Fruit fly (Drosophila melanogaster): ENCODE measurements around the gene CG46448.

The CG46448 gene

DNA sequence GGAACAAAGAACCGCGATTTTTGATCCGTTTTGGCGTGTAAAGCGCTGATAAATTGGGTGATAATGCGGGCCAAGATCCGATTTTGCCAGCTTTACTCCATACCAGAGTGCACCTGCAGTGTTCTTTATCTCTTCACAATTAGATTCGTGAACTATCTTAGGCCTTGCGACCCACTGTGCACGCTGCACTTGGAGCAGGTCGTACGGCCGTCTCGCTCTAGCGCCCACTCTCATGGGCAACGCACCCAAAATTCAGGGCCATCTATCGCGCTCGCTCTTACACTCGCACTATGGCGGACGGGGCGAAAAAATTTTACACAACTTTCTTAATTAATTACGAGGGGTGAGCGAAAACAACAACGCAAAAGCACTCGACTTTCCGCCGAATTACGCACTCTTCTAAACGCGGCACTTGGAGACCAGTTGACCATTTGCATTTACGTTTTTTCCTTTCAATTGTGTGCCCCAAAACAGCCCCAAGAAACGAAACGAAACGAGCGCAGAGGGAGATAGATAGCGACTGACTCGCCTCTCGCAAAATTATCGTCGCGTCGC lies 27.2 kb upstream of the CG46448 start (continued):
- TF ChIP-seq CG4282 (GFP tag; optimal IDR thresholded peaks at IDR 0.05): peak; percentile 88
- no peak for TF ChIP-seq Dip3 (GFP tag; optimal IDR thresholded peaks at IDR 0.05)
- no peak for TF ChIP-seq ems (GFP tag; optimal IDR thresholded peaks at IDR 0.05)
- no peak for TF ChIP-seq HmgD (GFP tag; optimal IDR thresholded peaks at IDR 0.05)
- no peak for TF ChIP-seq eyg (GFP tag; optimal IDR thresholded peaks at IDR 0.05)
- peak; percentile 95 for TF ChIP-seq CG4707 (GFP tag; optimal IDR thresholded peaks at IDR 0.05)
- peak; percentile 64; the same call in 1 of the 3 replicates for TF ChIP-seq Opbp (GFP tag; IDR thresholded peaks at IDR 0.05; ENCODE audit: partially characterized antibody)
- no peak for TF ChIP-seq CG8281 (tag; optimal IDR thresholded peaks at IDR 0.05)
- no peak for TF ChIP-seq CG18262 (tag; optimal IDR thresholded peaks at IDR 0.05)
- TF ChIP-seq Antp (GFP tag; optimal IDR thresholded peaks at IDR 0.05): no peak
- TF ChIP-seq ken (GFP tag; IDR thresholded peaks at IDR 0.05): peak; percentile 53; the same call in 1 of the 3 replicates
- TF ChIP-seq CG6683 (GFP tag; optimal IDR thresholded peaks at IDR 0.05): no peak
- no peak for TF ChIP-seq CG11085 (GFP tag; IDR thresholded peaks at IDR 0.05)
- TF ChIP-seq CG18764 (GFP tag; optimal IDR thresholded peaks at IDR 0.05): no peak
- TF ChIP-seq cas (GFP tag; IDR thresholded peaks at IDR 0.05): no peak
- peak; percentile 20 for TF ChIP-seq sens (GFP tag)
- peak; percentile 77 for TF ChIP-seq CG4617 (GFP tag; optimal IDR thresholded peaks at IDR 0.05; ENCODE audit: borderline replicate concordance)
- TF ChIP-seq MTF-1 (GFP tag; optimal IDR thresholded peaks at IDR 0.05; ENCODE audit: borderline replicate concordance): no peak
- TF ChIP-seq Pdp1 (GFP tag; optimal IDR thresholded peaks at IDR 0.05): no peak
- peak; percentile 84 for TF ChIP-seq Med (GFP tag)
- TF ChIP-seq grn (GFP tag; optimal IDR thresholded peaks at IDR 0.05): no peak
- no peak for TF ChIP-seq wek (GFP tag; optimal IDR thresholded peaks at IDR 0.05)
- no peak for TF ChIP-seq hth (optimal IDR thresholded peaks at IDR 0.05)
- TF ChIP-seq kni (GFP tag; optimal IDR thresholded peaks at IDR 0.05): no peak
- TF ChIP-seq CG15514 (GFP tag; optimal IDR thresholded peaks at IDR 0.05): no peak
- no peak for TF ChIP-seq CG18599 (GFP tag; optimal IDR thresholded peaks at IDR 0.05)
- TF ChIP-seq Nf-YC (tag; optimal IDR thresholded peaks at IDR 0.05): peak; percentile 14
- TF ChIP-seq CG8478 (optimal IDR thresholded peaks at IDR 0.05): peak; percentile 95
- TF ChIP-seq CG9609 (GFP tag; optimal IDR thresholded peaks at IDR 0.05): no peak
- no peak for TF ChIP-seq Blimp-1 (GFP tag; optimal IDR thresholded peaks at IDR 0.05)
- TF ChIP-seq CG1832 (GFP tag; optimal IDR thresholded peaks at IDR 0.05): peak; percentile 95
- no peak for TF ChIP-seq Ets65A (GFP tag)
- TF ChIP-seq CG16863 (GFP tag; optimal IDR thresholded peaks at IDR 0.05): no peak
- TF ChIP-seq bowl (GFP tag; IDR thresholded peaks at IDR 0.05): no peak
- TF ChIP-seq MESR4 (GFP tag; optimal IDR thresholded peaks at IDR 0.05): peak; percentile 88
- TF ChIP-seq ab (GFP tag; optimal IDR thresholded peaks at IDR 0.05): no peak
- no peak for TF ChIP-seq CG16815 (GFP tag; optimal IDR thresholded peaks at IDR 0.05)
- TF ChIP-seq Atf3 (GFP tag; optimal IDR thresholded peaks at IDR 0.05): no peak
- no peak for TF ChIP-seq twi (tag; optimal IDR thresholded peaks at IDR 0.05)
- no peak for TF ChIP-seq CG13775 (GFP tag; optimal IDR thresholded peaks at IDR 0.05)
- TF ChIP-seq Fer3 (tag; optimal IDR thresholded peaks at IDR 0.05): no peak
- TF ChIP-seq schlank (tag; optimal IDR thresholded peaks at IDR 0.05): no peak
- no peak for TF ChIP-seq CG2116 (GFP tag; optimal IDR thresholded peaks at IDR 0.05)
- TF ChIP-seq Vsx1 (GFP tag; optimal IDR thresholded peaks at IDR 0.05): no peak
- no peak for TF ChIP-seq tio (GFP tag; optimal IDR thresholded peaks at IDR 0.05)
- peak; percentile 13; the same call in 1 of the 2 replicates for TF ChIP-seq Drgx (GFP tag; IDR thresholded peaks at IDR 0.05)
- no peak for TF ChIP-seq az2 (GFP tag; optimal IDR thresholded peaks at IDR 0.05)
- no peak for TF ChIP-seq zen2 (GFP tag; IDR thresholded peaks at IDR 0.05; ENCODE audit: partially characterized antibody)
- no peak for TF ChIP-seq Mrtf (GFP tag; IDR thresholded peaks at IDR 0.05)
- no peak for TF ChIP-seq CG3847 (GFP tag; IDR thresholded peaks at IDR 0.05)
- TF ChIP-seq CG14860 (GFP tag; IDR thresholded peaks at IDR 0.05; ENCODE audit: partially characterized antibody): 0 out of 3 replicates have a peak, but pooled peaks have one; percentile 28

Data from whole organism, embryonic.